Worm (Caenorhabditis elegans): ENCODE results near the gene ZK402.2.
A peak's percentile ranks its signal among the peaks of the same experiment; 100 is the strongest.

The ZK402.2 gene

ce11 chrX:1445696-1446095, 42.2 kb downstream of the ZK402.2 start:
- peak; percentile 33 for TF ChIP-seq elt-2 (tag; optimal IDR thresholded peaks at IDR 0.05)
- no peak for TF ChIP-seq R02D3.7 (tag; optimal IDR thresholded peaks at IDR 0.05)
- TF ChIP-seq fkh-10 (GFP tag; optimal IDR thresholded peaks at IDR 0.05) = no peak
- TF ChIP-seq ZK546.5 (tag; optimal IDR thresholded peaks at IDR 0.05) = no peak
- TF ChIP-seq fos-1 (tag; optimal IDR thresholded peaks at IDR 0.05) = no peak
- TF ChIP-seq daf-12 (tag; optimal IDR thresholded peaks at IDR 0.05) = no peak
- TF ChIP-seq nhr-25 (tag; optimal IDR thresholded peaks at IDR 0.05) = peak; percentile 11
- peak; percentile 34 for TF ChIP-seq lsy-12 (tag; optimal IDR thresholded peaks at IDR 0.05)
- TF ChIP-seq nhr-11 (tag; optimal IDR thresholded peaks at IDR 0.05) = no peak
- no peak for TF ChIP-seq eor-1 (tag; optimal IDR thresholded peaks at IDR 0.05)
- no peak for TF ChIP-seq fkh-2 (tag; optimal IDR thresholded peaks at IDR 0.05)
- no peak for TF ChIP-seq pqm-1 (tag; optimal IDR thresholded peaks at IDR 0.05)
- no peak for TF ChIP-seq elt-1 (tag; optimal IDR thresholded peaks at IDR 0.05)
- no peak for TF ChIP-seq ceh-28 (tag; optimal IDR thresholded peaks at IDR 0.05)
- peak; percentile 16 for TF ChIP-seq nhr-43 (tag; optimal IDR thresholded peaks at IDR 0.05; ENCODE audit: poor library complexity, severe bottlenecking)
- no peak for TF ChIP-seq sea-2 (GFP tag; optimal IDR thresholded peaks at IDR 0.05)
- no peak for TF ChIP-seq snpc-4 (tag; optimal IDR thresholded peaks at IDR 0.05)
- peak; percentile 33 for TF ChIP-seq nhr-23 (tag; optimal IDR thresholded peaks at IDR 0.05)
- peak; percentile 89 for TF ChIP-seq ama-1 (optimal IDR thresholded peaks at IDR 0.05)

ce11 chrX:1446593-1447141, 43.1 kb downstream of the ZK402.2 start, which contains the start of gene zfp-3:
TSS of gene zfp-3 (minus strand) at chrX:1446643.
- peak; percentile 96 for TF ChIP-seq pha-4 (tag; optimal IDR thresholded peaks at IDR 0.05)
- TF ChIP-seq ztf-11 (tag; optimal IDR thresholded peaks at IDR 0.05) = no peak
- TF ChIP-seq zag-1 (tag; optimal IDR thresholded peaks at IDR 0.05) = no peak
- peak; percentile 88 for TF ChIP-seq fkh-10 (GFP tag; optimal IDR thresholded peaks at IDR 0.05)
- no peak for TF ChIP-seq aly-2 (tag; optimal IDR thresholded peaks at IDR 0.05)
- peak; percentile 97 for TF ChIP-seq nfya-1 (tag; optimal IDR thresholded peaks at IDR 0.05; ENCODE audit: insufficient read depth)
- no peak for TF ChIP-seq nhr-67 (tag; optimal IDR thresholded peaks at IDR 0.05)
- peak; percentile 71 for TF ChIP-seq nhr-11 (tag; optimal IDR thresholded peaks at IDR 0.05)
- TF ChIP-seq egl-27 (tag; optimal IDR thresholded peaks at IDR 0.05) = peak; percentile 89
- peak; percentile 17 for TF ChIP-seq mml-1 (tag; optimal IDR thresholded peaks at IDR 0.05)
- TF ChIP-seq lin-15B (tag; optimal IDR thresholded peaks at IDR 0.05) = peak; percentile 87
- TF ChIP-seq mdl-1 (tag; optimal IDR thresholded peaks at IDR 0.05) = peak; percentile 91
- peak; percentile 98 for TF ChIP-seq jun-1 (tag; optimal IDR thresholded peaks at IDR 0.05)
- TF ChIP-seq ceh-82 (tag; optimal IDR thresholded peaks at IDR 0.05) = peak; percentile 76
- TF ChIP-seq lsy-12 (tag; optimal IDR thresholded peaks at IDR 0.05) = peak; percentile 83
- peak; percentile 81 for TF ChIP-seq pqm-1 (tag; optimal IDR thresholded peaks at IDR 0.05)
- peak; percentile 95 for TF ChIP-seq ceh-28 (tag; optimal IDR thresholded peaks at IDR 0.05)
- TF ChIP-seq snpc-4 (tag; optimal IDR thresholded peaks at IDR 0.05) = peak; percentile 82
- no peak for TF ChIP-seq ztf-4 (tag; optimal IDR thresholded peaks at IDR 0.05)
- TF ChIP-seq nhr-25 (tag; optimal IDR thresholded peaks at IDR 0.05) = peak; percentile 93
- TF ChIP-seq daf-12 (tag; optimal IDR thresholded peaks at IDR 0.05) = no peak
- no peak for TF ChIP-seq unc-39 (tag; optimal IDR thresholded peaks at IDR 0.05)
- no peak for TF ChIP-seq nhr-237 (tag; optimal IDR thresholded peaks at IDR 0.05)
- peak; percentile 86 for TF ChIP-seq nhr-43 (tag; optimal IDR thresholded peaks at IDR 0.05; ENCODE audit: poor library complexity, severe bottlenecking)
- TF ChIP-seq hmg-11 (tag; optimal IDR thresholded peaks at IDR 0.05) = peak; percentile 99
- peak; percentile 62 for TF ChIP-seq ama-1 (optimal IDR thresholded peaks at IDR 0.05)
- TF ChIP-seq lin-39 (tag; optimal IDR thresholded peaks at IDR 0.05) = peak; percentile 97
- peak; percentile 78 for TF ChIP-seq R02D3.7 (tag; optimal IDR thresholded peaks at IDR 0.05)
- peak; percentile 14 for TF ChIP-seq ZK546.5 (tag; optimal IDR thresholded peaks at IDR 0.05)
- TF ChIP-seq nhr-12 (tag; optimal IDR thresholded peaks at IDR 0.05) = no peak
- TF ChIP-seq elt-1 (tag; optimal IDR thresholded peaks at IDR 0.05) = peak; percentile 61
- TF ChIP-seq eor-1 (tag; optimal IDR thresholded peaks at IDR 0.05) = no peak
- peak; percentile 87 for TF ChIP-seq tbx-2 (tag; optimal IDR thresholded peaks at IDR 0.05)
- no peak for TF ChIP-seq ceh-9 (tag; optimal IDR thresholded peaks at IDR 0.05)
- TF ChIP-seq fos-1 (tag; optimal IDR thresholded peaks at IDR 0.05) = peak; percentile 73
- peak; percentile 90 for TF ChIP-seq unc-62 (GFP tag; optimal IDR thresholded peaks at IDR 0.05)
- peak; percentile 78 for TF ChIP-seq sea-2 (GFP tag; optimal IDR thresholded peaks at IDR 0.05)
- TF ChIP-seq elt-2 (tag; optimal IDR thresholded peaks at IDR 0.05) = peak; percentile 82
- TF ChIP-seq nhr-77 (tag; optimal IDR thresholded peaks at IDR 0.05) = peak; percentile 77
- TF ChIP-seq skn-1 (tag; optimal IDR thresholded peaks at IDR 0.05) = peak; percentile 91
- no peak for TF ChIP-seq nhr-76 (tag; optimal IDR thresholded peaks at IDR 0.05)
- TF ChIP-seq fkh-2 (tag; optimal IDR thresholded peaks at IDR 0.05) = no peak
- TF ChIP-seq ceh-16 (tag; optimal IDR thresholded peaks at IDR 0.05) = no peak
- peak; percentile 79 for TF ChIP-seq egl-5 (tag; optimal IDR thresholded peaks at IDR 0.05)
- TF ChIP-seq nhr-28 (tag; optimal IDR thresholded peaks at IDR 0.05) = no peak
- TF ChIP-seq nhr-23 (tag; optimal IDR thresholded peaks at IDR 0.05) = peak; percentile 93
- peak in 1 of 3 experiments; percentile 20 for TF ChIP-seq elt-3 (tag; optimal IDR thresholded peaks at IDR 0.05)

All from whole organism, L3 larva.